Fruit fly (Drosophila melanogaster): ENCODE data around the gene Zip71B.

The Zip71B gene

dm6 chr3L:14962729-14963128, 29.4 kb upstream of the Zip71B start:
- TF ChIP-seq Stat92E (GFP tag; optimal IDR thresholded peaks at IDR 0.05), result peak in 1 of 3 experiments; percentile 48
- no peak for TF ChIP-seq CG4617 (GFP tag; optimal IDR thresholded peaks at IDR 0.05; ENCODE audit: borderline replicate concordance)
- no peak for TF ChIP-seq insv (GFP tag; optimal IDR thresholded peaks at IDR 0.05)
- no peak for TF ChIP-seq CG3065 (GFP tag; optimal IDR thresholded peaks at IDR 0.05)
- no peak for TF ChIP-seq ato (GFP tag; IDR thresholded peaks at IDR 0.05; ENCODE audit: partially characterized antibody)
- peak; percentile 50 for TF ChIP-seq sens (GFP tag)
- no peak for TF ChIP-seq Mrtf (GFP tag; IDR thresholded peaks at IDR 0.05)
- no peak for TF ChIP-seq Nf-YC (tag; optimal IDR thresholded peaks at IDR 0.05)
- TF ChIP-seq Kr (GFP tag; optimal IDR thresholded peaks at IDR 0.05), result no peak
- no peak for TF ChIP-seq nerfin-2 (GFP tag; IDR thresholded peaks at IDR 0.05; ENCODE audit: partially characterized antibody)
- no peak for TF ChIP-seq CG31365 (tag; optimal IDR thresholded peaks at IDR 0.05)
- TF ChIP-seq CG3281 (GFP tag; optimal IDR thresholded peaks at IDR 0.05), result no peak
- no peak for TF ChIP-seq CG6854 (GFP tag; optimal IDR thresholded peaks at IDR 0.05)
- no peak for TF ChIP-seq CG3163 (GFP tag; optimal IDR thresholded peaks at IDR 0.05)
- TF ChIP-seq NC2α (GFP tag; optimal IDR thresholded peaks at IDR 0.05), result no peak
- no peak for TF ChIP-seq CG17359 (tag; optimal IDR thresholded peaks at IDR 0.05)
- TF ChIP-seq Mes4 (GFP tag; optimal IDR thresholded peaks at IDR 0.05), result no peak
- TF ChIP-seq CG12769 (tag; optimal IDR thresholded peaks at IDR 0.05), result no peak
- peak; percentile 9 for TF ChIP-seq CG8924 (tag; optimal IDR thresholded peaks at IDR 0.05)
- TF ChIP-seq dan (GFP tag; IDR thresholded peaks at IDR 0.05), result no peak
- TF ChIP-seq eve (GFP tag; optimal IDR thresholded peaks at IDR 0.05), result no peak
- no peak for TF ChIP-seq lilli (GFP tag; optimal IDR thresholded peaks at IDR 0.05)
- no peak for TF ChIP-seq Sry-β (GFP tag; optimal IDR thresholded peaks at IDR 0.05)
- TF ChIP-seq CG4854 (GFP tag; optimal IDR thresholded peaks at IDR 0.05), result no peak
- TF ChIP-seq HLH4C (GFP tag; IDR thresholded peaks at IDR 0.05; ENCODE audit: partially characterized antibody), result no peak
- no peak for TF ChIP-seq ewg (GFP tag; optimal IDR thresholded peaks at IDR 0.05)
- TF ChIP-seq Ada2b (GFP tag; IDR thresholded peaks at IDR 0.05), result no peak
- no peak for TF ChIP-seq Dll (GFP tag; IDR thresholded peaks at IDR 0.05; ENCODE audit: partially characterized antibody)
- TF ChIP-seq Hr51 (GFP tag; optimal IDR thresholded peaks at IDR 0.05), result no peak
- peak in 1 of 2 experiments; percentile 31 for TF ChIP-seq tll (GFP tag; optimal IDR thresholded peaks at IDR 0.05)
- no peak for TF ChIP-seq Chrac-16 (GFP tag; optimal IDR thresholded peaks at IDR 0.05)
- no peak for TF ChIP-seq CG15073 (GFP tag; optimal IDR thresholded peaks at IDR 0.05)
- no peak for TF ChIP-seq CoRest (tag; optimal IDR thresholded peaks at IDR 0.05)
- TF ChIP-seq CG4360 (GFP tag; IDR thresholded peaks at IDR 0.05), result no peak
- TF ChIP-seq gem (tag; optimal IDR thresholded peaks at IDR 0.05), result no peak
- TF ChIP-seq toy (GFP tag; IDR thresholded peaks at IDR 0.05), result no peak
- no peak for TF ChIP-seq CG14710 (tag; optimal IDR thresholded peaks at IDR 0.05)
- no peak for TF ChIP-seq sc (optimal IDR thresholded peaks at IDR 0.05)
- TF ChIP-seq sc (GFP tag; optimal IDR thresholded peaks at IDR 0.05), result no peak
- no peak for TF ChIP-seq Atf-2 (GFP tag; optimal IDR thresholded peaks at IDR 0.05)
- TF ChIP-seq kni (GFP tag; optimal IDR thresholded peaks at IDR 0.05), result peak; percentile 86
- TF ChIP-seq pho (GFP tag; optimal IDR thresholded peaks at IDR 0.05), result no peak
- no peak for TF ChIP-seq ap (GFP tag; IDR thresholded peaks at IDR 0.05)
- no peak for TF ChIP-seq CG15011 (GFP tag; optimal IDR thresholded peaks at IDR 0.05)
- no peak for TF ChIP-seq Bdp1 (GFP tag; optimal IDR thresholded peaks at IDR 0.05)
- TF ChIP-seq Ssrp (tag; optimal IDR thresholded peaks at IDR 0.05), result no peak
- TF ChIP-seq sqz (GFP tag; optimal IDR thresholded peaks at IDR 0.05), result peak; percentile 18
- TF ChIP-seq CG1647 (GFP tag; optimal IDR thresholded peaks at IDR 0.05), result no peak
- no peak for TF ChIP-seq cas (GFP tag; IDR thresholded peaks at IDR 0.05)
- no peak for TF ChIP-seq CG18476 (GFP tag; optimal IDR thresholded peaks at IDR 0.05)
- TF ChIP-seq onecut (GFP tag; IDR thresholded peaks at IDR 0.05), result peak; percentile 50; the same call in 1 of the 2 replicates
